Fruit fly (Drosophila melanogaster) S2 (cell line): Measurements from ENCODE around the gene CG13843.

Experiments used
- CG8478 ChIP-seq: fragments of >200 bp; optimal IDR thresholded peaks from 2 replicates; lab custom pipeline; 2018
- CTCF ChIP-seq, 2 experiments: fragments of >200 bp; optimal IDR thresholded peaks; 2 replicates each; lab custom pipeline; 2018

DNA sequence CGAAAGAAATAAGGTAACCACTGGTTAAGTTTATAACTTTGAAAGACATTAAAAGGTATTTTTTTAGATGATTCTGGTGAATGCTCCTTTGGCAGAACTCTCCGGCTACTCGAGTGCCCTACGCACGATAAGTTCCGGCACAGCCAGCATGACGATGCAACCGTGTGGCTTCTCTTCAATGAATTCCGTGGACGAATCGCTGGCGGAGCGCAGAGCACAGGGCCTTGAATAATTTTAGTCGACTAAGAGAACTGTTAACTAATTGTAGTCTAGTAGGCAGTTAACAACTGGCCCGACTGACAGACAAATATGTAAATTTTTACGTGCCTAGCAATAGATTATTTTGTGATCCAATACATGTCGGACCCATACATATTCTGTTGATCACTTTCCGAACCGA is 6.9 kb downstream of the CG13843 start, which contains the start of gene CG31161:
- TF ChIP-seq CG8478 (lab: Kevin White, UChicago), result no peak
- TF ChIP-seq CTCF (optimal IDR thresholded peaks at IDR 0.05; lab: Kevin White, UChicago), result no peak
